Fruit fly (Drosophila melanogaster) whole organism, embryonic: Measurements from ENCODE around the gene Dsp1.

ENCODE experiments used
- ATbp ChIP-seq: fragments of 200-800 bp; sonication (Bioruptor generic); optimal IDR thresholded peaks from 2 replicates; lab custom pipeline; 2017; ENCODE audit warnings: missing biosample characterization, mild to moderate bottlenecking, missing genetic modification characterization, missing genetic modification reagents
- Antp ChIP-seq: fragments of 200-800 bp; sonication (Bioruptor generic); optimal IDR thresholded peaks from 3 replicates; lab custom pipeline; 2016; ENCODE audit warnings: missing biosample characterization, missing genetic modification characterization
- Atf-2 ChIP-seq: fragments of 200-800 bp; sonication (Bioruptor generic); optimal IDR thresholded peaks from 2 replicates; lab custom pipeline; 2016; ENCODE audit warnings: missing biosample characterization, missing genetic modification characterization
- B-H2 ChIP-seq: fragments of 200-800 bp; sonication (Bioruptor generic); optimal IDR thresholded peaks from 2 replicates; lab custom pipeline; 2018; ENCODE audit warnings: missing biosample characterization, mild to moderate bottlenecking, missing genetic modification characterization
- CG10462 ChIP-seq: fragments of 200-800 bp; sonication (Bioruptor generic); optimal IDR thresholded peaks from 2 replicates; lab custom pipeline; 2016; ENCODE audit warnings: missing biosample characterization, missing genetic modification characterization
- CG10654 ChIP-seq: fragments of 200-800 bp; sonication (Bioruptor generic); optimal IDR thresholded peaks from 2 replicates; lab custom pipeline; 2016; ENCODE audit warnings: missing biosample characterization, missing genetic modification characterization
- CG11093 ChIP-seq: fragments of 200-800 bp; sonication (Bioruptor generic); IDR thresholded peaks from 3 replicates; pipeline ENCODE4 v1.3.6; 2022; ENCODE audit warnings: missing biosample characterization, missing genetic modification characterization
- CG11504 ChIP-seq: fragments of 200-800 bp; sonication (Bioruptor generic); optimal IDR thresholded peaks from 3 replicates; lab custom pipeline; 2019; ENCODE audit warnings: missing biosample characterization, mild to moderate bottlenecking, missing genetic modification characterization, moderate library complexity
- CG11695 ChIP-seq: fragments of 200-800 bp; sonication (Bioruptor generic); IDR thresholded peaks from 3 replicates; pipeline ENCODE4 v1.3.6; 2022; ENCODE audit warnings: missing biosample characterization, missing genetic modification characterization
- CG11696 ChIP-seq: fragments of 200-800 bp; sonication (Bioruptor generic); IDR thresholded peaks from 2 replicates; pipeline ENCODE4 v1.3.6; 2022; ENCODE audit warnings: missing biosample characterization, missing genetic modification characterization
- CG12942 ChIP-seq: fragments of 200-800 bp; sonication (Bioruptor generic); optimal IDR thresholded peaks from 3 replicates; lab custom pipeline; 2016; ENCODE audit warnings: missing biosample characterization, missing genetic modification characterization
- CG1529 ChIP-seq: fragments of 200-800 bp; sonication (Bioruptor generic); optimal IDR thresholded peaks from 3 replicates; lab custom pipeline; 2018; ENCODE audit warnings: missing biosample characterization, missing genetic modification characterization
- CG17385 ChIP-seq: fragments of 200-800 bp; sonication (Bioruptor generic); optimal IDR thresholded peaks from 3 replicates; lab custom pipeline; 2018; ENCODE audit warnings: missing biosample characterization, mild to moderate bottlenecking, missing genetic modification characterization
- CG2678 ChIP-seq: fragments of 200-800 bp; sonication (Bioruptor generic); optimal IDR thresholded peaks from 3 replicates; lab custom pipeline; 2019; ENCODE audit warnings: missing biosample characterization, mild to moderate bottlenecking, missing genetic modification characterization, moderate library complexity
- CG2712 ChIP-seq: fragments of 200-800 bp; optimal IDR thresholded peaks from 3 replicates; lab custom pipeline; 2019; ENCODE audit warnings: missing biosample characterization, mild to moderate bottlenecking, missing genetic modification characterization, moderate library complexity
- CG4282 ChIP-seq: fragments of 200-800 bp; sonication (Bioruptor generic); optimal IDR thresholded peaks from 2 replicates; lab custom pipeline; 2016; ENCODE audit warnings: missing biosample characterization, missing genetic modification characterization
- CG4820 ChIP-seq: fragments of 200-800 bp; sonication (Bioruptor generic); optimal IDR thresholded peaks from 3 replicates; lab custom pipeline; 2016; ENCODE audit warnings: missing biosample characterization, missing genetic modification characterization
- CG5953 ChIP-seq: fragments of 200-800 bp; sonication (Bioruptor generic); IDR thresholded peaks from 2 replicates; pipeline ENCODE4 v1.3.6; 2022; ENCODE audit warnings: missing biosample characterization, missing genetic modification characterization
- CG6791 ChIP-seq: fragments of 200-800 bp; sonication (Bioruptor generic); IDR thresholded peaks from 3 replicates; pipeline ENCODE4 v1.3.6; 2022; ENCODE audit warnings: missing biosample characterization, missing genetic modification characterization; ENCODE audit not compliant: partially characterized antibody
- CG7987 ChIP-seq: fragments of 200-800 bp; sonication (Bioruptor generic); optimal IDR thresholded peaks from 2 replicates; lab custom pipeline; 2018; ENCODE audit warnings: missing biosample characterization, mild to moderate bottlenecking, missing genetic modification characterization, moderate library complexity
- CG8359 ChIP-seq: fragments of 200-800 bp; sonication (Bioruptor generic); optimal IDR thresholded peaks from 2 replicates; lab custom pipeline; 2017; ENCODE audit warnings: missing biosample characterization, mild to moderate bottlenecking, missing genetic modification characterization, borderline replicate concordance
- CG8944 ChIP-seq: fragments of 200-800 bp; sonication (Bioruptor generic); optimal IDR thresholded peaks from 3 replicates; lab custom pipeline; 2016; ENCODE audit warnings: missing biosample characterization, missing genetic modification characterization
- CG9797 ChIP-seq: fragments of 200-800 bp; sonication (Bioruptor generic); optimal IDR thresholded peaks from 3 replicates; lab custom pipeline; 2018; ENCODE audit warnings: missing biosample characterization, mild to moderate bottlenecking, missing genetic modification characterization
- CHES-1-like ChIP-seq: fragments of 200-800 bp; sonication (Bioruptor generic); optimal IDR thresholded peaks from 2 replicates; lab custom pipeline; 2016; ENCODE audit warnings: missing biosample characterization, missing genetic modification characterization
- Dbx ChIP-seq: fragments of 200-800 bp; sonication (Bioruptor generic); IDR thresholded peaks from 3 replicates; pipeline ENCODE4 v1.3.6; 2022; ENCODE audit warnings: missing biosample characterization, missing genetic modification characterization
- Doc2 ChIP-seq: fragments of 200-800 bp; sonication (Bioruptor generic); IDR thresholded peaks from 2 replicates; pipeline ENCODE4 v1.3.6; 2022; ENCODE audit warnings: missing biosample characterization, missing genetic modification characterization
- Dref ChIP-seq: fragments of 200-800 bp; sonication (Bioruptor generic); IDR thresholded peaks from 2 replicates; pipeline ENCODE4 v1.3.6; 2022; ENCODE audit warnings: missing biosample characterization, missing genetic modification characterization
- Elba2 ChIP-seq: fragments of 200-800 bp; sonication (Bioruptor generic); optimal IDR thresholded peaks from 3 replicates; lab custom pipeline; 2016; ENCODE audit warnings: missing biosample characterization, missing genetic modification characterization
- Fer3 ChIP-seq: fragments of 200-800 bp; sonication (Bioruptor generic); optimal IDR thresholded peaks from 2 replicates; lab custom pipeline; 2018; ENCODE audit warnings: missing biosample characterization, mild to moderate bottlenecking, missing genetic modification characterization, moderate library complexity
- Gsc ChIP-seq: fragments of 200-800 bp; sonication (Bioruptor generic); IDR thresholded peaks from 2 replicates; pipeline ENCODE4 v1.3.6; 2022; ENCODE audit warnings: missing biosample characterization, missing genetic modification characterization
- HLH4C ChIP-seq: fragments of 200-800 bp; sonication (Bioruptor generic); IDR thresholded peaks from 3 replicates; pipeline ENCODE4 v1.3.6; 2022; ENCODE audit warnings: missing biosample characterization, missing genetic modification characterization; ENCODE audit not compliant: partially characterized antibody
- HmgD ChIP-seq: fragments of 200-800 bp; sonication (Bioruptor generic); optimal IDR thresholded peaks from 3 replicates; lab custom pipeline; 2016; ENCODE audit warnings: missing biosample characterization, missing genetic modification characterization
- Mes4 ChIP-seq: fragments of 200-800 bp; sonication (Bioruptor generic); optimal IDR thresholded peaks from 2 replicates; lab custom pipeline; 2016; ENCODE audit warnings: missing biosample characterization, missing genetic modification characterization
- NK7.1 ChIP-seq: fragments of 200-800 bp; sonication (Bioruptor generic); optimal IDR thresholded peaks from 3 replicates; lab custom pipeline; 2016; ENCODE audit warnings: missing biosample characterization, missing genetic modification characterization
- Ptx1 ChIP-seq: fragments of 200-800 bp; sonication (Bioruptor generic); IDR thresholded peaks from 2 replicates; pipeline ENCODE4 v1.3.6; 2022; ENCODE audit warnings: missing biosample characterization, missing genetic modification characterization
- Ravus ChIP-seq: fragments of 200-800 bp; sonication (Bioruptor generic); IDR thresholded peaks from 2 replicates; pipeline ENCODE4 v1.3.6; 2022; ENCODE audit warnings: missing biosample characterization, missing genetic modification characterization
- Sox100B ChIP-seq: fragments of 200-800 bp; sonication (Bioruptor generic); optimal IDR thresholded peaks from 3 replicates; lab custom pipeline; 2018; ENCODE audit warnings: missing biosample characterization, mild to moderate bottlenecking, missing genetic modification characterization
- Sry-β ChIP-seq: fragments of 200-800 bp; sonication (Bioruptor generic); optimal IDR thresholded peaks from 2 replicates; lab custom pipeline; 2018; ENCODE audit warnings: missing biosample characterization, mild to moderate bottlenecking, missing genetic modification characterization, moderate library complexity
- ab ChIP-seq: fragments of 200-800 bp; sonication (Bioruptor generic); optimal IDR thresholded peaks from 2 replicates; lab custom pipeline; 2016; ENCODE audit warnings: missing biosample characterization, missing genetic modification characterization
- ash1 ChIP-seq: fragments of 200-800 bp; sonication (Bioruptor generic); optimal IDR thresholded peaks from 2 replicates; lab custom pipeline; 2018; ENCODE audit warnings: missing biosample characterization, mild to moderate bottlenecking, missing genetic modification characterization
- az2 ChIP-seq: fragments of 200-800 bp; sonication (Bioruptor generic); optimal IDR thresholded peaks from 3 replicates; lab custom pipeline; 2016; ENCODE audit warnings: missing biosample characterization, missing genetic modification characterization
- corto ChIP-seq: fragments of 200-800 bp; sonication (Bioruptor generic); optimal IDR thresholded peaks from 2 replicates; lab custom pipeline; 2016; ENCODE audit warnings: missing biosample characterization, mild to moderate bottlenecking, missing genetic modification characterization, moderate library complexity
- crc ChIP-seq: fragments of 200-800 bp; sonication (Bioruptor generic); optimal IDR thresholded peaks from 2 replicates; lab custom pipeline; 2016; ENCODE audit warnings: missing biosample characterization, missing genetic modification characterization
- crol ChIP-seq: fragments of 200-800 bp; sonication (Bioruptor generic); IDR thresholded peaks from 2 replicates; pipeline ENCODE4 v1.3.6; 2022; ENCODE audit warnings: missing biosample characterization, missing genetic modification characterization
- dm ChIP-seq: fragments of 200-800 bp; sonication (Bioruptor generic); optimal IDR thresholded peaks from 3 replicates; lab custom pipeline; 2016; ENCODE audit warnings: missing biosample characterization, missing genetic modification characterization
- grn ChIP-seq: fragments of 200-800 bp; sonication (Bioruptor generic); optimal IDR thresholded peaks from 3 replicates; lab custom pipeline; 2017; ENCODE audit warnings: missing biosample characterization, missing genetic modification characterization
- gt ChIP-seq: fragments of 200-800 bp; sonication (Bioruptor generic); IDR thresholded peaks from 2 replicates; pipeline ENCODE4 v1.3.6; 2022; ENCODE audit warnings: missing biosample characterization, missing genetic modification characterization
- odd ChIP-seq: fragments of 200-800 bp; sonication (Bioruptor generic); optimal IDR thresholded peaks from 2 replicates; lab custom pipeline; 2017; ENCODE audit warnings: missing biosample characterization, mild to moderate bottlenecking, missing genetic modification characterization
- peb ChIP-seq: fragments of 200-800 bp; sonication (Bioruptor generic); IDR thresholded peaks from 2 replicates; pipeline ENCODE4 v1.3.6; 2022; ENCODE audit warnings: missing biosample characterization, missing genetic modification characterization
- slbo ChIP-seq: fragments of 200-800 bp; sonication (Bioruptor generic); IDR thresholded peaks from 2 replicates; pipeline ENCODE4 v1.3.6; 2022; ENCODE audit warnings: missing biosample characterization, missing genetic modification characterization
- so ChIP-seq: fragments of 200-800 bp; sonication (Bioruptor generic); IDR thresholded peaks from 3 replicates; pipeline ENCODE4 v1.3.6; 2022; ENCODE audit warnings: missing biosample characterization, missing genetic modification characterization
- trem ChIP-seq: fragments of 200-800 bp; optimal IDR thresholded peaks from 3 replicates; lab custom pipeline; 2019; ENCODE audit warnings: missing biosample characterization, mild to moderate bottlenecking, missing genetic modification characterization, moderate library complexity
- wdn ChIP-seq: fragments of 200-800 bp; sonication (Bioruptor generic); IDR thresholded peaks from 2 replicates; pipeline ENCODE4 v1.3.6; 2022; ENCODE audit warnings: missing biosample characterization, missing genetic modification characterization

Gene Dsp1

dm6 chrX:16288492-16288964 is 44.9 kb upstream of the Dsp1 start, which contains the start of the genes CG32576 and caz (continued):
- peak; percentile 23 for TF ChIP-seq CG9797 (GFP tag; lab: Kevin White, UChicago)
- no peak for TF ChIP-seq so
- TF ChIP-seq CHES-1-like (GFP tag; lab: Kevin White, UChicago): no peak
- peak; percentile 55; the same call in 2 of the 3 replicates for TF ChIP-seq HLH4C
- no peak for TF ChIP-seq NK7.1
- TF ChIP-seq CG11695 (GFP tag; lab: Robert Waterston, UW): no peak
- no peak for TF ChIP-seq odd (GFP tag; lab: Kevin White, UChicago)
- TF ChIP-seq peb: no peak
- no peak for TF ChIP-seq crc (GFP tag; lab: Kevin White, UChicago)
- TF ChIP-seq trem: peak; percentile 60
- TF ChIP-seq CG7987 (GFP tag; lab: Kevin White, UChicago): no peak
- TF ChIP-seq corto: no peak
- no peak for TF ChIP-seq Mes4 (GFP tag; lab: Kevin White, UChicago)
- TF ChIP-seq Atf-2 (GFP tag; lab: Kevin White, UChicago): no peak
- TF ChIP-seq CG8944 (GFP tag; lab: Kevin White, UChicago): no peak
- peak; percentile 24 for TF ChIP-seq Antp
- no peak for TF ChIP-seq CG11093 (GFP tag; lab: Robert Waterston, UW)
- no peak for TF ChIP-seq CG11696 (GFP tag; lab: Robert Waterston, UW)
- no peak for TF ChIP-seq Elba2
- TF ChIP-seq ATbp (GFP tag; lab: Kevin White, UChicago): no peak
- TF ChIP-seq grn (GFP tag; lab: Kevin White, UChicago): no peak
- TF ChIP-seq CG11504 (tag; lab: Kevin White, UChicago): no peak
- no peak for TF ChIP-seq CG12942 (GFP tag; lab: Kevin White, UChicago)
- TF ChIP-seq CG1529 (GFP tag; lab: Kevin White, UChicago): peak; percentile 25
- TF ChIP-seq dm (GFP tag; lab: Kevin White, UChicago): no peak
- no peak for TF ChIP-seq Gsc
- TF ChIP-seq CG10654: peak; percentile 6
- peak; percentile 24; the same call in 1 of the 2 replicates for TF ChIP-seq slbo (GFP tag; lab: Robert Waterston, UW)
- TF ChIP-seq ab (GFP tag; lab: Kevin White, UChicago): no peak
- no peak for TF ChIP-seq Sox100B
- TF ChIP-seq CG17385 (GFP tag; lab: Kevin White, UChicago): peak; percentile 22
- no peak for TF ChIP-seq CG6791 (GFP tag; lab: Robert Waterston, UW)
- peak; percentile 29 for TF ChIP-seq az2
- no peak for TF ChIP-seq Fer3 (tag; lab: Kevin White, UChicago)
- TF ChIP-seq CG2678 (tag; lab: Kevin White, UChicago): no peak
- TF ChIP-seq crol (GFP tag; lab: Robert Waterston, UW): no peak
- peak; percentile 64 for TF ChIP-seq Dref (GFP tag; lab: Robert Waterston, UW)
- TF ChIP-seq Dbx: no peak; the same call in 2 of the 3 replicates
- TF ChIP-seq CG10462 (GFP tag; lab: Kevin White, UChicago): no peak
- no peak for TF ChIP-seq gt (GFP tag; lab: Robert Waterston, UW)
- TF ChIP-seq CG5953 (GFP tag; lab: Robert Waterston, UW): no peak
- TF ChIP-seq Ptx1: no peak
- TF ChIP-seq Ravus (GFP tag; lab: Robert Waterston, UW): no peak
- TF ChIP-seq B-H2: peak; percentile 52
- no peak for TF ChIP-seq ash1 (GFP tag; lab: Kevin White, UChicago)
- peak; percentile 18 for TF ChIP-seq CG4820 (GFP tag; lab: Kevin White, UChicago)
- TF ChIP-seq CG8359: no peak
- no peak for TF ChIP-seq Sry-β
- TF ChIP-seq CG4282 (GFP tag; lab: Kevin White, UChicago): no peak
- TF ChIP-seq Doc2: no peak
- no peak for TF ChIP-seq HmgD
- peak; percentile 47 for TF ChIP-seq CG2712
- no peak for TF ChIP-seq wdn (GFP tag; lab: Robert Waterston, UW)
